Worm (Caenorhabditis elegans): ENCODE measurements around the gene F59E12.6.

The F59E12.6 gene

ce11 chrII:5660155-5660554, 29.4 kb upstream of the F59E12.6 start:
- TF ChIP-seq eor-1 (tag; optimal IDR thresholded peaks at IDR 0.05) = no peak
- no peak for TF ChIP-seq ceh-16 (tag; optimal IDR thresholded peaks at IDR 0.05)
- TF ChIP-seq daf-12 (tag; optimal IDR thresholded peaks at IDR 0.05) = no peak
- no peak for TF ChIP-seq R02D3.7 (tag; optimal IDR thresholded peaks at IDR 0.05)
- no peak for TF ChIP-seq elt-3 (tag; optimal IDR thresholded peaks at IDR 0.05)
- TF ChIP-seq ceh-9 (tag; optimal IDR thresholded peaks at IDR 0.05) = no peak
- TF ChIP-seq jun-1 (tag; optimal IDR thresholded peaks at IDR 0.05) = no peak
- TF ChIP-seq unc-62 (GFP tag; optimal IDR thresholded peaks at IDR 0.05) = no peak
- no peak for TF ChIP-seq egl-27 (tag; optimal IDR thresholded peaks at IDR 0.05)
- no peak for TF ChIP-seq nhr-43 (tag; optimal IDR thresholded peaks at IDR 0.05; ENCODE audit: poor library complexity, severe bottlenecking)
- TF ChIP-seq lin-15B (tag; optimal IDR thresholded peaks at IDR 0.05) = no peak
- no peak for TF ChIP-seq mdl-1 (tag; optimal IDR thresholded peaks at IDR 0.05)

ce11 chrII:5659675-5660074, 28.9 kb upstream of the F59E12.6 start, which contains the start of gene fut-3:
Gene fut-3 (minus strand): TSS chrII:5659775.
- no peak for TF ChIP-seq nhr-77 (tag; optimal IDR thresholded peaks at IDR 0.05)
- TF ChIP-seq fkh-10 (GFP tag; optimal IDR thresholded peaks at IDR 0.05) = no peak
- no peak for TF ChIP-seq mdl-1 (tag; optimal IDR thresholded peaks at IDR 0.05)
- no peak for TF ChIP-seq nhr-25 (tag; optimal IDR thresholded peaks at IDR 0.05)
- TF ChIP-seq egl-27 (tag; optimal IDR thresholded peaks at IDR 0.05) = no peak
- TF ChIP-seq fos-1 (tag; optimal IDR thresholded peaks at IDR 0.05) = no peak
- no peak for TF ChIP-seq R02D3.7 (tag; optimal IDR thresholded peaks at IDR 0.05)
- TF ChIP-seq ceh-28 (tag; optimal IDR thresholded peaks at IDR 0.05) = no peak

ce11 chrII:5654215-5654614, 23.5 kb upstream of the F59E12.6 start, which contains the start of gene F59E12.1:
Gene F59E12.1 (plus strand): TSS chrII:5654515.
- TF ChIP-seq pqm-1 (tag; optimal IDR thresholded peaks at IDR 0.05) = no peak

- TF ChIP-seq nhr-25 (tag; optimal IDR thresholded peaks at IDR 0.05) (no peak), elt-2 (tag; optimal IDR thresholded peaks at IDR 0.05) (no peak), aly-2 (tag; optimal IDR thresholded peaks at IDR 0.05) (no peak), nhr-77 (tag; optimal IDR thresholded peaks at IDR 0.05) (no peak), jun-1 (tag; optimal IDR thresholded peaks at IDR 0.05) (no peak), egl-27 (tag; optimal IDR thresholded peaks at IDR 0.05) (no peak), nhr-76 (tag; optimal IDR thresholded peaks at IDR 0.05) (no peak)
Measured at ce11 chrII:5652334-5652733, 21.6 kb upstream of the F59E12.6 start, which contains the start of gene bli-2. Gene bli-2 (minus strand): TSS chrII:5652434.

- no peak for TF ChIP-seq unc-62 (GFP tag; optimal IDR thresholded peaks at IDR 0.05)
- TF ChIP-seq lsy-12 (tag; optimal IDR thresholded peaks at IDR 0.05) = no peak
- TF ChIP-seq ceh-9 (tag; optimal IDR thresholded peaks at IDR 0.05) = no peak
- TF ChIP-seq nhr-77 (tag; optimal IDR thresholded peaks at IDR 0.05) = no peak
- TF ChIP-seq fkh-10 (GFP tag; optimal IDR thresholded peaks at IDR 0.05) = no peak
- TF ChIP-seq ceh-28 (tag; optimal IDR thresholded peaks at IDR 0.05) = no peak
- no peak for TF ChIP-seq mdl-1 (tag; optimal IDR thresholded peaks at IDR 0.05)
- TF ChIP-seq lin-39 (tag; optimal IDR thresholded peaks at IDR 0.05) = no peak
- no peak for TF ChIP-seq aly-2 (tag; optimal IDR thresholded peaks at IDR 0.05)
- no peak for TF ChIP-seq nhr-28 (tag; optimal IDR thresholded peaks at IDR 0.05)
- no peak for TF ChIP-seq egl-5 (tag; optimal IDR thresholded peaks at IDR 0.05)
- TF ChIP-seq nhr-76 (tag; optimal IDR thresholded peaks at IDR 0.05) = no peak
- no peak for TF ChIP-seq snpc-4 (tag; optimal IDR thresholded peaks at IDR 0.05)
- no peak for TF ChIP-seq daf-12 (tag; optimal IDR thresholded peaks at IDR 0.05)
- TF ChIP-seq nhr-237 (tag; optimal IDR thresholded peaks at IDR 0.05) = no peak
- TF ChIP-seq pha-4 (tag; optimal IDR thresholded peaks at IDR 0.05) = no peak
- TF ChIP-seq ZK546.5 (tag; optimal IDR thresholded peaks at IDR 0.05) = no peak
- no peak for TF ChIP-seq ama-1 (optimal IDR thresholded peaks at IDR 0.05)
Measured at ce11 chrII:5651426-5651825, 20.7 kb upstream of the F59E12.6 start.

ce11 chrII:5649236-5650004, 18.7 kb upstream of the F59E12.6 start, which contains the start of the genes sam-4, F59E12.17 and zyg-1:
Gene sam-4 (minus strand): TSS chrII:5649286.
Gene F59E12.17 (minus strand): TSS chrII:5649470.
Gene zyg-1 (plus strand): TSS chrII:5649748.
- TF ChIP-seq lin-15B (tag; optimal IDR thresholded peaks at IDR 0.05) (peak; percentile 95), lin-39 (tag; optimal IDR thresholded peaks at IDR 0.05) (peak; percentile 74), pqm-1 (tag; optimal IDR thresholded peaks at IDR 0.05) (peak; percentile 18), nfya-1 (tag; optimal IDR thresholded peaks at IDR 0.05; ENCODE audit: insufficient read depth) (peak; percentile 90), sea-2 (GFP tag; optimal IDR thresholded peaks at IDR 0.05) (no peak), nhr-11 (tag; optimal IDR thresholded peaks at IDR 0.05) (no peak), egl-27 (tag; optimal IDR thresholded peaks at IDR 0.05) (no peak), nhr-77 (tag; optimal IDR thresholded peaks at IDR 0.05) (no peak), nhr-76 (tag; optimal IDR thresholded peaks at IDR 0.05) (no peak), skn-1 (tag; optimal IDR thresholded peaks at IDR 0.05) (no peak), elt-2 (tag; optimal IDR thresholded peaks at IDR 0.05) (peak; percentile 52), mdl-1 (tag; optimal IDR thresholded peaks at IDR 0.05) (no peak), nhr-12 (tag; optimal IDR thresholded peaks at IDR 0.05) (no peak), mml-1 (tag; optimal IDR thresholded peaks at IDR 0.05) (no peak), ZK546.5 (tag; optimal IDR thresholded peaks at IDR 0.05) (no peak), nhr-23 (tag; optimal IDR thresholded peaks at IDR 0.05) (peak; percentile 17), nhr-67 (tag; optimal IDR thresholded peaks at IDR 0.05) (no peak), ceh-28 (tag; optimal IDR thresholded peaks at IDR 0.05) (no peak), eor-1 (tag; optimal IDR thresholded peaks at IDR 0.05) (no peak), nhr-43 (tag; optimal IDR thresholded peaks at IDR 0.05; ENCODE audit: poor library complexity, severe bottlenecking) (peak; percentile 6), zag-1 (tag; optimal IDR thresholded peaks at IDR 0.05) (no peak), lsy-12 (tag; optimal IDR thresholded peaks at IDR 0.05) (no peak), ceh-9 (tag; optimal IDR thresholded peaks at IDR 0.05) (no peak), jun-1 (tag; optimal IDR thresholded peaks at IDR 0.05) (no peak)
